Fruit fly (Drosophila melanogaster) S2 (cell line): ENCODE measurements around the gene CG8476.

Source experiments
- CG8478 ChIP-seq: fragments of >200 bp; optimal IDR thresholded peaks from 2 replicates; lab custom pipeline; 2018
- CTCF ChIP-seq, 2 experiments: fragments of >200 bp; optimal IDR thresholded peaks; 2 replicates each; lab custom pipeline; 2018

The CG8476 gene

DNA sequence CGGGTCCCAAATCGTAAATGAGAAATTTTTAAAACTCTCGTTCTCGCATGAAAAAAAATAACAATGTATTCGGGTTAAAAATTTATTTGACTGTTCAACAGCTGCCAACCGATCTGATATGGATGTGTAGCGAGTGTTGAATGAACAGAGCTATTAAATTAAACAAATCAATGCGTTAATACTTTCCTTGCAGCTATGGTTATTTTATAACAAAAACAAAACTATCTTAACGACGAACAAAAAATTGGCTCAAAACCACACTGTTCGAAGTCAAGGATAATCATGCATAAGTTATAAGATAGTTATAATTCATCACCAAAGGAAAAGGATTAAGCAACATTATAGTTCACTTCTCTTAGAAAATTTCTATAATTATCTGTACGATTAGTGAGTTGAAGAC is at the start of gene CG8476:
CG8476 (minus strand) TSS at position 101 of the 400 bp plus-strand sequence.
- TF ChIP-seq CTCF (optimal IDR thresholded peaks at IDR 0.05; lab: Kevin White, UChicago) (no peak), CG8478 (lab: Kevin White, UChicago) (no peak)

DNA sequence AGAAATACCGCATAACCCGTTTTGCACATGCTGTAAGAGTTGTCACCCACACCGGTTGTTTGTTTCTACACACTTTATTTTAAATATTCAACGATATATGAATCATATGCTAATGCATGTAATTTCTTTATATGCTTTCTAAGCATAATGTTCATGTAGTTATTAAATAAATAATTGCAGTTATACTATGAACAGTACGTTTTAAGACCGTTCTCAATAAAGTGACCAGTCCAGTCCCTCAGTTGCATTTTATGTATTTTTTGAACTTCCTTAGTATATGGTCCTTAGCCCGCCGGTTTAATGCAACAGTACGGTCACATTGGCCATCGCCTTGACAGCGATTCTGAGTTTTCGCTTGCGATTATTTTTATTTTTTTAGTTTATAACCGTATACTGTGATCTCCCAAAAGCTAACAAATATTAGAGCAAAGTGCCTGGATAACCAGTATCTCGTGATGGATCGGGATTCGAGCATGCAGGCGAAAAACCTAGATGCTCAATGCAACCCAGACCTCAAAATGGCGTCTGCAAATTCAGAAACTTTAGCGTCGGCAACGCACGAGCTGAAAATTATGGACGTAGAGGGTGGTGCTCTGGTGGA is 43.8 kb upstream of the CG8476 start, which contains the start of gene Ravus:
Ravus (minus strand) TSS at position 1 of the 601 bp plus-strand sequence.
- TF ChIP-seq CTCF (optimal IDR thresholded peaks at IDR 0.05; lab: Kevin White, UChicago), result no peak
- TF ChIP-seq CG8478 (lab: Kevin White, UChicago), result no peak

DNA sequence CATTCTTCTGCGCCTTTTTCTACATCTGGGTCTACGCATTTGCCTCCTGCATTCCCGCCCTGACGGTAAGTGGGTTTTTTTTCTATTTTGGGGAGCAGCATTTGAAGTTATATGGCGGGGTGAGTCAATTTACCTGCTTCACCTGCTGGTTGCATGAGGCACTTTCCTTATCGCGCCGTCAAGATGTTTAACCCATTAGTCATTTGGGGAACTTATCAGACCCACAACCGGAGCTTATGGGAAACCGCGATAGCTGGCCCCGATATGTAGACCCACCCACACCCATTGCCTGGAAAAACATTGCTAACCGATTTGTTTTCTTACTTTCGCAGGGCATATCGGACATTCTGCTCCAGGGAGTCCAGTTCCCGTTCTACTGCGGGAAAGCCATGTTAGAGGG is 41.3 kb upstream of the CG8476 start:
- no peak for TF ChIP-seq CTCF (optimal IDR thresholded peaks at IDR 0.05; lab: Kevin White, UChicago)
- TF ChIP-seq CG8478 (lab: Kevin White, UChicago), result no peak

DNA sequence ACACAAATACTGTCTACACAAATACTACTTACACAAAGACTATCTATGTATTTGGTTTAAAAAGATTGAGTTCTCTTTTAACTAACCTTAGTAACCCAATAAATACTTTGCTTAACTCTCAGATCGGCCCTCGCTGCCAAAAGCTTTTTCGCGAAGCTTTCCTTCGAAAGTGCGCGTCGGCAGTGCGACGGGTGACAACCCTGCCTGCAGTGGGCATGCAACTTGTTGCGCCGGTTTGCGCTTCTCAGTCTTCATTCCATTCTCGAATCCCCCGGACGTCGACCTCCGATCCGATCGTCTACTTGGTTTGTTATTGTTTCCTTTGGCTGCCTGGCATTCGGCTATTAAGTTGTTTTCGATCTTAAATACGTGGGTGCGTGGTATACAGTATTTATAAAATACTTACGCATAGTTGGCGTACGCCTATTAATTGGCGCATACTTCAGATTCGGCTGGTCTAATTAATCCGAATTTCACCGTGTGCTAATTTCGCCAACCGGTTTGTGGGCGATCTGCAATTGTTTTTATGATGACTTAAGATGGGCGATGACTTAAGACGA is 39.8 kb upstream of the CG8476 start, which contains the start of gene CG11686:
CG11686 (plus strand) TSS at position 243 of the 560 bp plus-strand sequence.
- TF ChIP-seq CTCF (optimal IDR thresholded peaks at IDR 0.05; lab: Kevin White, UChicago) (no peak), CG8478 (lab: Kevin White, UChicago) (no peak)

DNA sequence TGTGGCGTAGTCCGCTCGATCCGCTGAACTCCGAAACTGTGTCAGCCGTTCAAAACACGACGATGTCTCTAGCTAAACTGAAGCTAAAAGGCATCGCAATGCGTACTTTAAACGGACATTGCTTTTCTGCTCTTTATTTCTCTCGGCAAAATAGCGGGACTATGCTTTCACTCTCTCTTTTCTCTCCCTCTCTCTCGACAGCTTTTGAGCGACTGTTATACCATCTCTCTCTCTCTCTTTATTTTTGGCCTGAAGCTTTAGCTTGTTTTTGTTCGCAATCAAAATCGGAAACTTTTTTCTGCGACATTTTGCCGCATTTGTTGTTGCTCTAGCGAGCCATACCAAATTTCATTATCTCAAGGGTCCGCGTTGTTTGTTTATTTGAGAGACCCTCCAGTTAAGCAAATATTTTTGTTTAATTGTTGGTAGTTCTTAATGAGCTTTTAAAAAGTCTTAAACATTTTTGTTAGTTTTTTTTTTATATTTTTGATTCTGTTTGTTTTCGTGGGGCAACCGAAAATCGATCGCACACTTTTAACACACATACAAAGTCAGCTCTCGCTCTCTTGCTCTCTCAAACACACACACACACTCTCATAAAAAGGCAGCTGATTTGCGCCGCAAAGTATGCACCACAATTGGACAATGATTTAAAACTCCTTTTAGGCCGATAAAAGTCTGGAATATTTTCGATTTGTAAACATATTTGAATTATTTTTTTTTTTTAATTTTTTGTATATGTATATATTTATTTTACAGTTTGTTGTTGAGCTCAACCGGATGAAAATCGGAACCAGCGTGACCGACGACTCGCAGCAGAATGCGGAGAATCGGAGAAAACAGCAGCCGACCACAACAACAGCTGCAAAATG is 38.6 kb upstream of the CG8476 start, which contains the start of gene Ace:
Ace (minus strand) TSS at position 822 of the 872 bp plus-strand sequence.
- no peak for TF ChIP-seq CG8478 (lab: Kevin White, UChicago)
- no peak for TF ChIP-seq CTCF (optimal IDR thresholded peaks at IDR 0.05; lab: Kevin White, UChicago)

DNA sequence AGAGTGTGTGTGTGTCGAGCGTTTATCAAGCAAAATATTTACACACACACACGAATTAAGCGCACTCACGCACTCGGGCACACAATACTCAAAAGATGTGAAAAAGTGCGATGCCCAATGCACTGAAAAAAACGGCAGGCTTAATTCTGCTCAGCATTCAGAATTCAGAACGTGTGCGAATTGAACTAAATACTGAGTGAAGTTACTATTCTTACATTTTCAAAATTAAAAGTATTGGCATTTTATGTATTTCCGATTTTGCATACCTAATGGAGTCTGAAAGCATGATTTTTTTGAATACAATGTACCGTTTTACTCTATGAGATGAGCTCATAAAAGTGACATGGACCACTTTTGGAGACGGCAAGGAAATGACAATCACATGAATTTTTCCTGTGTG is 36.7 kb upstream of the CG8476 start:
- TF ChIP-seq CTCF (optimal IDR thresholded peaks at IDR 0.05; lab: Kevin White, UChicago), result no peak
- no peak for TF ChIP-seq CG8478 (lab: Kevin White, UChicago)

DNA sequence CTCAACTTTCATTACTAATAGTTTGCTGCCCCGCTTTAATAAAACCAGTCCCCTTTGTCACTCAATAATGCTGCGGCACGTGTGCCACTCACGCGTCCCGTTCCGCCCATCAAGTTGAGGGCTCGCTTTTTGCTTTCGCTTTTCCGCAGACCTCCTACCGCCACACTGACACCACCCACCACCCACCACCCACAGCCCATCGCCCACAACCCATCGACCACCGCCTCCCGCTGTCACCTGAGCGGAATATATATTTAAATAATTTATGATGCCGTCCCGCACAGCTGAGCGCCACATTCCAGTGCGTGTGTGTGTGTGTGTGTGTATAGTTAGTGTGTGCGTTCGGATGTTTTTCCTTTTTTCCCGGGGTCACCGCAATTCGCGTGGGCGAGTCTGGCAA is 21.3 kb upstream of the CG8476 start:
- no peak for TF ChIP-seq CTCF (optimal IDR thresholded peaks at IDR 0.05; lab: Kevin White, UChicago)
- TF ChIP-seq CG8478 (lab: Kevin White, UChicago), result no peak

DNA sequence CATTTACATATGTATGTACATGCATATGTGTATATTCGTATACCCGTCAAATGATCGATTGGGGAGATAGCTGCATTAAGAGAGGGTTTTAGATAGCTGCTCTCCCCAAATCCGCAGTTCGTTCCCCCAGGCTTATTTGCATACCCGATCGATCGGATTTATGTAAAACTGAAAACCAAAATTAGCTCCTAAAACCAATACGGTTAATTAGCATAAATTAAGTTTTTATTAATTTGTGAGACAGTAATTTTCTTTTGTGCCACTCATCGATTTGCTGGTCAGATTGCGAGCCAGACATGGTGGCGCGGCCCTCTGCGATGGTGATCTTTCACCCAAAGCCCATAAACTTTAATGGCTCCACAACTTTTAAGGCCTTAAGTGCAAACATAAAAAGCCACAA is 10.8 kb upstream of the CG8476 start:
- TF ChIP-seq CTCF (optimal IDR thresholded peaks at IDR 0.05; lab: Kevin White, UChicago), result no peak
- TF ChIP-seq CG8478 (lab: Kevin White, UChicago), result no peak

DNA sequence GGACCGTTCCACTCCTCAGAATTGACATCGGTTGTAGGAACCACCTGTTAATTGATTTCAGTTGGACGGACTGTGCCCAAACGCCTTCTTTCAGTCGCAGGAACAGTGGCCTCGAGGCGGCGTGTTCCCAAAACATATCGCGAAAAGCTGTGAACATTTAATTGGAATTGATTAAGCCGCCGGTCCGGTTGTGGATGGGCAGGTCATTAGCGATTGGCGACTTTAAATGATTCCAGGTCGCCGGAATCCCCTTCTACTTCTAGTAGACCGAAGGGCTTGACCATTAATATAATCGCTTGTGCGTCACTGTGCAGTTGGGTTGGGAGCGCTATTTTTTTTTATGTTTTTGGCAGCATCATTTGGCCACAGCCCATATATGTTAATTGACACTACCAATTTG is 1.4 kb upstream of the CG8476 start:
- no peak for TF ChIP-seq CG8478 (lab: Kevin White, UChicago)
- TF ChIP-seq CTCF (optimal IDR thresholded peaks at IDR 0.05; lab: Kevin White, UChicago), result no peak

DNA sequence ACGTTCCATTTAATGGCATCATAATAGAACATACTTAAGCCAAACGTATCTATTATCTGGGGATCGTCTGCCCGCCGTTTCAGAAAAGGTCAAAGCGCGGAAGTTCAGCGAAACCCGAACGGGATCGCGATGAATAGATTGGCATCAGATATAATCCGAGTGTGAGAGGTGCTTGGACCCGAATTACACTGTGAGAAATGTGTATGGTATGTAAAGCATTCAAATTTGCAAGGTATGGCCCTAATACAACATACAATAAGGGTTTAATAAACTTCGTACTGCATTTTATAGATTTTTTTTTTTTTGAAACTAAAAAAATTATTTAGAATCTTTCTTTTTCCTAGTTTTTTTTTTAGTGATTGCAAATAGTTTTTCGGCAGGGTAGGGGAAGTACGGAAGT is 1.6 kb downstream of the CG8476 start:
- no peak for TF ChIP-seq CTCF (optimal IDR thresholded peaks at IDR 0.05; lab: Kevin White, UChicago)
- TF ChIP-seq CG8478 (lab: Kevin White, UChicago), result no peak

DNA sequence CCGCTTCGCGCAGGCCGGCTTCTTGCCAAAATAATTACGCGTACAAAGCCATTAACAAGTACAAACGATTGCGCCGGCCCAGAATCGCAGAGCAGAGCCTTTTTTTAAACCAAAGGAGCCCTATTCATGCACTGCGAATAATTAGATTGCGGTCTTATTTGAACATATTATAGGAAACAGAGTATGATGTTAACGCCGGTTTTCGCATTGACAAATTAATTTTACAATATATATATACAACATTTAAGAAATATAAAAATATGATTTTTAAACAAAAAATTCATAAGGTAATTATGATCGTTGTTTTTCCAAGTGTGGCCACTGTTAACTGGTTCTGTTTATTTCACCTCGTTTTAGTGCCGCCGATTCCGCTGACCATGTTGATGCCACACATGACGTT is 5.3 kb downstream of the CG8476 start:
- TF ChIP-seq CTCF (optimal IDR thresholded peaks at IDR 0.05; lab: Kevin White, UChicago), result no peak
- no peak for TF ChIP-seq CG8478 (lab: Kevin White, UChicago)

DNA sequence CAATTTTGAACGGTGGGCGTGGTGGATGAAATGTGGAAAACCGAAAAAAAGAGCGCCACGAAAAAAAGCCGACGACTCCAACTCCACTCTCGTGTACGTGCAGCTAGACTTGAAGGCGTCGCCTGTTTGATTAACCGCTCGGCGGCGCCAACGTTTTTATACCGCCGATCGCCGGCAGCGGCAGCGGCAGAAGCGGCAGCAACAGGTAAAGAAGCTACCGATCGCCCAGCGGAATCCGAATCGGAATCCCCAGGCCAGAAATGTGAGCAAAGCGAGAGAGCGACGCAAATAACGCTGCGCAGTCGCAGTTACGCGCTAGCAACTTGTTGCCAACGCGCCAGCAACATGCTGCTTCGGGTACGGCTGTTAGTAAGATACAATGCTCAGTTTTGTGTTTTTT is 6.0 kb downstream of the CG8476 start, which contains the start of gene CG8483:
CG8483 (minus strand) TSS at position 119 of the 400 bp plus-strand sequence.
- TF ChIP-seq CG8478 (lab: Kevin White, UChicago) (no peak), CTCF (optimal IDR thresholded peaks at IDR 0.05; lab: Kevin White, UChicago) (no peak)

DNA sequence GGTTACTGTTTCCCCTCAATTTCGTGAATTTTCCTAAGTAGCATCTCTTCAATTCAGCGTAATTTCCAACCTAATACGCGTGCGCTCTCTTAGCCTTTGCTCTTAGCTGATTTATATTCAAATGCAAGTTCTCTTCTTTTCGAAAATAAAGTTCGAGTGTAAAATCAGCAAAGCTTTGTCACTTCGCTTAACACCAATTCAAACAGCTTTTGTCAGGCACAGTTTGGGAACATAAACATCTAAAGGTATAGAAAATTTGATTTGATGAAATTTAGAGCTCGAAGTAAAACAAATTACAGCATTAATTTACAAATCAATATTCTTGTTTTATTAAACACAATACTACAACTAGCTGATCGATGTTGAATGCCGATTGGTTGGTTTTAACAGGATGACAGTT is 11.9 kb downstream of the CG8476 start:
- TF ChIP-seq CG8478 (lab: Kevin White, UChicago) (no peak), CTCF (optimal IDR thresholded peaks at IDR 0.05; lab: Kevin White, UChicago) (no peak)

DNA sequence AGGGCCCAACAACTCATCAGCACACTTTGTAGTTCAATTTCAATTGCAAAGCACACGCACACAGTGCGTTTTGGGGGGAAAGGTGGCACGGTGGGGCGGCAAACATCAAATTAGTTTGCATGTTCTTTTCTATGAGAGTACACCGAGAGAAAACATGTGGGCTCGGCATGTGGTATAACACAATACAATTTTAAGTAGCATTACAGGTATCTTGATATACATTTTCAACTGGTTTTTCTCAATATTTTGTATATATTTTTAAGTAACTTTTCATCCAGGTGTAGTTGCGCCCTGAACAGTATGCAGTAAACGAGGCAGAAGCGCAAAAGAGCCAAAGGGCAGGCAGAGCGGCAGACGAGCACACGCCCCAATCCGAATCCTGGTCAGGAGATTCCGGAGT is 20.0 kb downstream of the CG8476 start:
- TF ChIP-seq CTCF (optimal IDR thresholded peaks at IDR 0.05; lab: Kevin White, UChicago), result no peak
- TF ChIP-seq CG8478 (lab: Kevin White, UChicago), result no peak

DNA sequence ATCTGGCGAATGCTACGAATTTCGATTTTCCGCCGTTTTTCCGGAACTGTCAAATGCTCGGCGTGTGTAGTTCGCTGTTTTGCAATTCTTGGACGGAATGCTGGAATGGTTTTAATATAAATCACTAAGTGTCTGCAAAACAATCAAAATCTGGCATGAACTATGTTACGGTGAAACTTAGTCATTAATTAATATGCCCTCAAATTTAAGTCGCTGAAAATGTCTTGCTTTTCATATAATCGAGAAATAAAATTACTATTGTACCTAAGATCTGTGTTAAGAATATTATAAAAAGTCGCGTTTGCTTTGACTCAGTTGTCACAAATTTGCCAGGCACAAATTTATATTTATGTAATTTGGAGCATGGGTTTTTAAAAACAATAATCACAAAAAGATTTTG is 29.1 kb downstream of the CG8476 start, which contains the start of gene CG8141:
CG8141 (plus strand) TSS at position 301 of the 400 bp plus-strand sequence.
- TF ChIP-seq CTCF (optimal IDR thresholded peaks at IDR 0.05; lab: Kevin White, UChicago), result no peak
- no peak for TF ChIP-seq CG8478 (lab: Kevin White, UChicago)
